Fruit fly (Drosophila melanogaster) whole organism, embryonic: ENCODE measurements around the gene Actn.

Source experiments
- CG10147 ChIP-seq: fragments of 200-800 bp; sonication (Bioruptor generic); optimal IDR thresholded peaks from 2 replicates; lab custom pipeline; 2019; ENCODE audit warnings: missing biosample characterization, mild to moderate bottlenecking, missing genetic modification characterization, moderate library complexity
- CG10274 ChIP-seq: fragments of 200-800 bp; sonication (Bioruptor generic); optimal IDR thresholded peaks from 3 replicates; lab custom pipeline; 2017; ENCODE audit warnings: missing biosample characterization, mild to moderate bottlenecking, missing genetic modification characterization
- CG11247 ChIP-seq: fragments of 200-800 bp; sonication (Bioruptor generic); IDR thresholded peaks from 2 replicates; pipeline ENCODE4 v1.3.6; 2022; ENCODE audit warnings: missing biosample characterization, missing genetic modification characterization
- CG11398 ChIP-seq: fragments of 200-800 bp; sonication (Bioruptor generic); optimal IDR thresholded peaks from 2 replicates; lab custom pipeline; 2016; ENCODE audit warnings: missing biosample characterization, missing genetic modification characterization
- CG11456 ChIP-seq: fragments of 200-800 bp; sonication (Bioruptor generic); IDR thresholded peaks from 3 replicates; pipeline ENCODE4 v1.3.6; 2022; ENCODE audit warnings: missing biosample characterization, missing genetic modification characterization
- CG11696 ChIP-seq: fragments of 200-800 bp; sonication (Bioruptor generic); IDR thresholded peaks from 2 replicates; pipeline ENCODE4 v1.3.6; 2022; ENCODE audit warnings: missing biosample characterization, missing genetic modification characterization
- CG12219 ChIP-seq: fragments of 200-800 bp; sonication (Bioruptor generic); optimal IDR thresholded peaks from 3 replicates; lab custom pipeline; 2018; ENCODE audit warnings: missing biosample characterization, mild to moderate bottlenecking, missing genetic modification characterization
- CG13296 ChIP-seq: fragments of 200-800 bp; sonication (Bioruptor generic); optimal IDR thresholded peaks from 3 replicates; lab custom pipeline; 2018; ENCODE audit warnings: missing biosample characterization, mild to moderate bottlenecking, missing genetic modification characterization
- CG13775 ChIP-seq: fragments of 200-800 bp; sonication (Bioruptor generic); optimal IDR thresholded peaks from 3 replicates; lab custom pipeline; 2017; ENCODE audit warnings: missing biosample characterization, mild to moderate bottlenecking, missing genetic modification characterization
- CG13894 ChIP-seq: fragments of 200-800 bp; sonication (Bioruptor generic); optimal IDR thresholded peaks from 3 replicates; lab custom pipeline; 2018; ENCODE audit warnings: missing biosample characterization, mild to moderate bottlenecking, missing genetic modification characterization, moderate library complexity
- CG14050 ChIP-seq: fragments of 200-800 bp; sonication (Bioruptor generic); IDR thresholded peaks from 3 replicates; pipeline ENCODE4 v1.3.6; 2022; ENCODE audit warnings: missing biosample characterization, missing genetic modification characterization
- CG18599 ChIP-seq: fragments of 200-800 bp; sonication (Bioruptor generic); optimal IDR thresholded peaks from 3 replicates; lab custom pipeline; 2017; ENCODE audit warnings: missing biosample characterization, missing genetic modification characterization, mild to moderate bottlenecking, moderate library complexity, missing genetic modification reagents
- CG2712 ChIP-seq: fragments of 200-800 bp; optimal IDR thresholded peaks from 3 replicates; lab custom pipeline; 2019; ENCODE audit warnings: missing biosample characterization, mild to moderate bottlenecking, missing genetic modification characterization, moderate library complexity
- CG33213 ChIP-seq: fragments of 200-800 bp; sonication (Bioruptor generic); optimal IDR thresholded peaks from 3 replicates; lab custom pipeline; 2016; ENCODE audit warnings: missing biosample characterization, missing genetic modification characterization
- CG34376 ChIP-seq: fragments of 200-800 bp; sonication (Bioruptor generic); optimal IDR thresholded peaks from 2 replicates; lab custom pipeline; 2018; ENCODE audit warnings: missing biosample characterization, mild to moderate bottlenecking, missing genetic modification characterization
- CG4707 ChIP-seq: fragments of 200-800 bp; sonication (Bioruptor generic); optimal IDR thresholded peaks from 2 replicates; lab custom pipeline; 2018; ENCODE audit warnings: missing biosample characterization, mild to moderate bottlenecking, missing genetic modification characterization, moderate library complexity
- CG6813 ChIP-seq: fragments of 200-800 bp; sonication (Bioruptor generic); optimal IDR thresholded peaks from 2 replicates; lab custom pipeline; 2017; ENCODE audit warnings: missing biosample characterization, missing genetic modification characterization, mild to moderate bottlenecking, moderate library complexity, missing genetic modification reagents
- CG7357 ChIP-seq: fragments of 200-800 bp; sonication (Bioruptor generic); IDR thresholded peaks from 3 replicates; pipeline ENCODE4 v1.3.6; 2022; ENCODE audit warnings: missing biosample characterization, missing genetic modification characterization
- CG7786 ChIP-seq: fragments of 200-800 bp; sonication (Bioruptor generic); optimal IDR thresholded peaks from 2 replicates; lab custom pipeline; 2016; ENCODE audit warnings: missing biosample characterization, missing genetic modification characterization
- CG8089 ChIP-seq: fragments of 200-800 bp; sonication (Bioruptor generic); optimal IDR thresholded peaks from 3 replicates; lab custom pipeline; 2016; ENCODE audit warnings: missing biosample characterization, missing genetic modification characterization
- D ChIP-seq, 2 experiments: fragments of 200-800 bp in 1 of 2; fragments of >200 bp in 1 of 2; sonication (Bioruptor generic) in 1 of 2; optimal IDR thresholded peaks; 2 replicates in 1 of 2; 3 replicates in 1 of 2; lab custom pipeline; 2017; ENCODE audit warnings: mild to moderate bottlenecking in 1 of 2, missing biosample characterization in 1 of 2, missing genetic modification characterization in 1 of 2, missing genetic modification reagents in 1 of 2
- Doc2 ChIP-seq: fragments of 200-800 bp; sonication (Bioruptor generic); IDR thresholded peaks from 2 replicates; pipeline ENCODE4 v1.3.6; 2022; ENCODE audit warnings: missing biosample characterization, missing genetic modification characterization
- Fer2 ChIP-seq: fragments of 200-800 bp; sonication (Bioruptor generic); optimal IDR thresholded peaks from 2 replicates; lab custom pipeline; 2018; ENCODE audit warnings: missing biosample characterization, mild to moderate bottlenecking, missing genetic modification characterization, moderate library complexity
- Fer3 ChIP-seq: fragments of 200-800 bp; sonication (Bioruptor generic); optimal IDR thresholded peaks from 2 replicates; lab custom pipeline; 2018; ENCODE audit warnings: missing biosample characterization, mild to moderate bottlenecking, missing genetic modification characterization, moderate library complexity
- GATAe ChIP-seq: fragments of 200-800 bp; sonication (Bioruptor generic); conservative IDR thresholded peaks from 2 replicates; pipeline ENCODE4 v1.3.6; 2022; ENCODE audit warnings: missing biosample characterization, missing genetic modification characterization
- HHEX ChIP-seq: fragments of 200-800 bp; sonication (Bioruptor generic); optimal IDR thresholded peaks from 3 replicates; lab custom pipeline; 2017; ENCODE audit warnings: missing biosample characterization, mild to moderate bottlenecking, missing genetic modification characterization, missing genetic modification reagents
- Hmr ChIP-seq: fragments of 200-800 bp; sonication (Bioruptor generic); optimal IDR thresholded peaks from 3 replicates; lab custom pipeline; 2017; ENCODE audit warnings: mild to moderate bottlenecking, missing biosample characterization, missing genetic modification reagents, missing genetic modification characterization
- Lpt ChIP-seq: fragments of >200 bp; optimal IDR thresholded peaks from 2 replicates; lab custom pipeline; 2018; ENCODE audit warnings: missing biosample characterization, missing genetic modification characterization
- Myb ChIP-seq: fragments of 200-800 bp; sonication (Bioruptor generic); optimal IDR thresholded peaks from 2 replicates; lab custom pipeline; 2016; ENCODE audit warnings: missing biosample characterization, missing genetic modification characterization
- Nf-YA ChIP-seq: fragments of 200-800 bp; sonication (Bioruptor generic); IDR thresholded peaks from 2 replicates; pipeline ENCODE4 v1.3.6; 2022; ENCODE audit warnings: missing biosample characterization, missing genetic modification characterization
- Pdp1 ChIP-seq, 2 experiments: fragments of 200-800 bp; sonication (Bioruptor generic); optimal IDR thresholded peaks; 3 replicates each; lab custom pipeline; 2016; ENCODE audit warnings: missing biosample characterization in 2 of 2, missing genetic modification characterization in 2 of 2, mild to moderate bottlenecking in 1 of 2, moderate library complexity in 1 of 2
- Sox102F ChIP-seq: fragments of 200-800 bp; sonication (Bioruptor generic); optimal IDR thresholded peaks from 2 replicates; lab custom pipeline; 2018; ENCODE audit warnings: missing biosample characterization, mild to moderate bottlenecking, missing genetic modification characterization, moderate library complexity
- ac ChIP-seq: fragments of 200-800 bp; sonication (Bioruptor generic); optimal IDR thresholded peaks from 3 replicates; lab custom pipeline; 2017; ENCODE audit warnings: missing biosample characterization, mild to moderate bottlenecking, missing genetic modification characterization
- ato ChIP-seq: fragments of 200-800 bp; sonication (Bioruptor generic); IDR thresholded peaks from 2 replicates; pipeline ENCODE4 v1.3.6; 2022; ENCODE audit warnings: missing biosample characterization, missing genetic modification characterization; ENCODE audit not compliant: partially characterized antibody
- bbx ChIP-seq: fragments of 200-800 bp; sonication (Bioruptor generic); IDR thresholded peaks from 2 replicates; pipeline ENCODE4 v1.3.6; 2022; ENCODE audit warnings: missing biosample characterization, missing genetic modification characterization; ENCODE audit not compliant: partially characterized antibody
- cg ChIP-seq: fragments of 200-800 bp; sonication (Bioruptor generic); optimal IDR thresholded peaks from 3 replicates; lab custom pipeline; 2019; ENCODE audit warnings: missing biosample characterization, mild to moderate bottlenecking, missing genetic modification characterization, moderate library complexity
- ci ChIP-seq: fragments of 200-800 bp; sonication (Bioruptor generic); IDR thresholded peaks from 3 replicates; pipeline ENCODE4 v1.3.6; 2022; ENCODE audit warnings: missing biosample characterization, missing genetic modification characterization
- croc ChIP-seq: fragments of 200-800 bp; sonication (Bioruptor generic); conservative IDR thresholded peaks from 3 replicates; pipeline ENCODE4 v1.3.6; 2022; ENCODE audit warnings: missing biosample characterization, missing genetic modification characterization
- danr ChIP-seq: fragments of 200-800 bp; sonication (Bioruptor generic); IDR thresholded peaks from 2 replicates; pipeline ENCODE4 v1.3.6; 2022; ENCODE audit warnings: missing biosample characterization, missing genetic modification characterization
- dysf ChIP-seq: fragments of 200-800 bp; sonication (Bioruptor generic); IDR thresholded peaks from 3 replicates; pipeline ENCODE4 v1.3.6; 2022; ENCODE audit warnings: missing biosample characterization, missing genetic modification characterization
- exex ChIP-seq: fragments of 200-800 bp; sonication (Bioruptor generic); optimal IDR thresholded peaks from 4 replicates; lab custom pipeline; 2018; ENCODE audit warnings: missing biosample characterization, mild to moderate bottlenecking, missing genetic modification characterization, moderate library complexity
- gcm2 ChIP-seq: fragments of 200-800 bp; sonication (Bioruptor generic); optimal IDR thresholded peaks from 2 replicates; lab custom pipeline; 2016; ENCODE audit warnings: missing biosample characterization, missing genetic modification characterization
- hbn ChIP-seq: fragments of 200-800 bp; sonication (Bioruptor generic); IDR thresholded peaks from 2 replicates; pipeline ENCODE4 v1.3.6; 2022; ENCODE audit warnings: missing biosample characterization, missing genetic modification characterization; ENCODE audit not compliant: partially characterized antibody
- kah ChIP-seq: fragments of 200-800 bp; sonication (Bioruptor generic); optimal IDR thresholded peaks from 2 replicates; lab custom pipeline; 2018; ENCODE audit warnings: missing biosample characterization, mild to moderate bottlenecking, missing genetic modification characterization
- lbe ChIP-seq: fragments of 200-800 bp; sonication (Bioruptor generic); optimal IDR thresholded peaks from 2 replicates; lab custom pipeline; 2016; ENCODE audit warnings: missing biosample characterization, mild to moderate bottlenecking, missing genetic modification characterization
- slbo ChIP-seq: fragments of 200-800 bp; sonication (Bioruptor generic); IDR thresholded peaks from 2 replicates; pipeline ENCODE4 v1.3.6; 2022; ENCODE audit warnings: missing biosample characterization, missing genetic modification characterization
- tup ChIP-seq: fragments of 200-800 bp; sonication (Bioruptor generic); optimal IDR thresholded peaks from 2 replicates; lab custom pipeline; 2016; ENCODE audit warnings: missing biosample characterization, mild to moderate bottlenecking, missing genetic modification characterization, moderate library complexity
- usp ChIP-seq: fragments of >200 bp; optimal IDR thresholded peaks from 2 replicates; lab custom pipeline; 2017; ENCODE audit warnings: missing biosample characterization, missing genetic modification characterization
- wek ChIP-seq: fragments of 200-800 bp; sonication (Bioruptor generic); optimal IDR thresholded peaks from 3 replicates; lab custom pipeline; 2018; ENCODE audit warnings: missing biosample characterization, mild to moderate bottlenecking, missing genetic modification characterization, moderate library complexity

Gene Actn

dm6 chrX:2005840-2006239 is 36.3 kb downstream of the Actn start (continued):
- peak; percentile 88 for TF ChIP-seq wek (GFP tag; lab: Kevin White, UChicago)
- no peak for TF ChIP-seq hbn (GFP tag; lab: Robert Waterston, UW)
- TF ChIP-seq CG14050 = peak; percentile 28; the same call in 1 of the 3 replicates
- TF ChIP-seq D (optimal IDR thresholded peaks at IDR 0.05; lab: Kevin White, UChicago) = no peak
- TF ChIP-seq D (GFP tag; optimal IDR thresholded peaks at IDR 0.05; lab: Kevin White, UChicago) = peak; percentile 52
- TF ChIP-seq Doc2 (GFP tag; lab: Robert Waterston, UW) = no peak
- no peak for TF ChIP-seq lbe
- no peak for TF ChIP-seq Nf-YA (GFP tag; lab: Robert Waterston, UW)
- TF ChIP-seq bbx = peak; percentile 28; the same call in 1 of the 2 replicates
- TF ChIP-seq CG11247 (GFP tag; lab: Robert Waterston, UW) = peak; percentile 45
- TF ChIP-seq Fer3 (tag; lab: Kevin White, UChicago) = peak; percentile 67
- TF ChIP-seq Hmr = peak; percentile 72
- no peak for TF ChIP-seq CG13894 (tag; lab: Kevin White, UChicago)
- TF ChIP-seq CG34376 (GFP tag; lab: Kevin White, UChicago) = peak; percentile 67
- no peak for TF ChIP-seq danr (GFP tag; lab: Robert Waterston, UW)
- TF ChIP-seq Pdp1 (GFP tag; optimal IDR thresholded peaks at IDR 0.05; lab: Kevin White, UChicago) = peak in 1 of 2 experiments; percentile 45
- no peak for TF ChIP-seq tup (GFP tag; lab: Kevin White, UChicago)
- peak; percentile 44 for TF ChIP-seq Myb (GFP tag; lab: Kevin White, UChicago)
- TF ChIP-seq CG13775 (GFP tag; lab: Kevin White, UChicago) = peak; percentile 68
- TF ChIP-seq CG18599 = peak; percentile 32
- TF ChIP-seq usp (GFP tag; lab: Kevin White, UChicago) = no peak
- peak; percentile 13; the same call in 1 of the 2 replicates for TF ChIP-seq slbo
- peak; percentile 74 for TF ChIP-seq CG8089 (GFP tag; lab: Kevin White, UChicago)
- TF ChIP-seq CG13296 (GFP tag; lab: Kevin White, UChicago) = peak; percentile 82
- TF ChIP-seq kah = peak; percentile 59
- peak; percentile 85 for TF ChIP-seq CG4707 (GFP tag; lab: Kevin White, UChicago)
- peak; percentile 6 for TF ChIP-seq CG7786
- peak; percentile 73; the same call in 2 of the 3 replicates for TF ChIP-seq CG11456
- TF ChIP-seq CG2712 (tag; lab: Kevin White, UChicago) = peak; percentile 61
- peak; percentile 93 for TF ChIP-seq ci
- no peak for TF ChIP-seq exex
- TF ChIP-seq CG11398 (GFP tag; lab: Kevin White, UChicago) = peak; percentile 66
- TF ChIP-seq HHEX (GFP tag; lab: Kevin White, UChicago) = peak; percentile 70
- peak; percentile 77 for TF ChIP-seq CG33213
- TF ChIP-seq ac (GFP tag; lab: Kevin White, UChicago) = peak; percentile 58
- no peak for TF ChIP-seq Lpt (GFP tag; lab: Kevin White, UChicago)
- TF ChIP-seq cg (GFP tag; lab: Kevin White, UChicago) = no peak
- no peak for TF ChIP-seq Sox102F (GFP tag; lab: Kevin White, UChicago)
- TF ChIP-seq CG11696 (GFP tag; lab: Robert Waterston, UW) = no peak
- TF ChIP-seq ato = no peak
- no peak for TF ChIP-seq GATAe
- TF ChIP-seq dysf (GFP tag; lab: Robert Waterston, UW) = peak; percentile 46; the same call in 1 of the 3 replicates
- TF ChIP-seq croc (GFP tag; lab: Robert Waterston, UW) = no peak
- TF ChIP-seq CG10274 (GFP tag; lab: Kevin White, UChicago) = peak; percentile 48
- no peak for TF ChIP-seq CG7357
- peak; percentile 72 for TF ChIP-seq CG12219 (GFP tag; lab: Kevin White, UChicago)
- TF ChIP-seq Fer2 = peak; percentile 29
- TF ChIP-seq CG6813 (GFP tag; lab: Kevin White, UChicago) = peak; percentile 75
- peak; percentile 42 for TF ChIP-seq CG10147
- no peak for TF ChIP-seq gcm2
